Worm (Caenorhabditis elegans): Measurements from ENCODE around the gene C53B7.3.

DNA sequence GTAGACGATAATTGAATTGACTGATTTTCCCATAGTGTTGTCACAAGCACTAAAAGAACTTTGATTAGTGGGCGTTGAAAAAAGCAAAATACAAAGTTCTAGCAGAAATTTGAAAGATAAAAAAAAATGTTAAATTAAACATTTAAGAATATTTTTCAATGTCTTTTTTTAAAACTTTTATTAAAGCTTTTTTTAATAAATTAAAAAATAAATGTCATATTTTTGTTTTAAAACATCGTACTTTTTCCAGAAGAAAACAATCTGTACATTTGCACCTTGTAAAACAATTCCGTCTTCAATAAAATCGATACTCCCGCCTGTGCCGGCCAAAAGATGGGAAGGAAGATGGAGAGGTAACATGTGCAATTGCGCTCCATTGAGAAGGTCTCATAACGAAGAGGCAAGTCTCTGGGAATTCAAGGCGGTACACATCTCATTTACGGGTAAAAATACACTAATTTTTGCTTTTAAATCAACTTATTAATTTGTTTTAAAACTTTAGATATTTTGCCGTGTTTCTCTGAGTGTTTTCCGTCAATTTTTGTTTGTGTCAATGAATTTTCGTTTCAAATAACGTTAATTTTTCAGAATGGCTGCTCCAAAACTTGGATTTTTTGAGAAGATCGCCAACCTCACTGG lies 3.8 kb upstream of the C53B7.3 start, which contains the start of the genes glr-6 and asg-2:
- no peak for TF ChIP-seq hnd-1 (tag; optimal IDR thresholded peaks at IDR 0.05)
- no peak for TF ChIP-seq flt-1 (GFP tag; IDR thresholded peaks at IDR 0.05)
- no peak for TF ChIP-seq ama-1 (optimal IDR thresholded peaks at IDR 0.05)
- TF ChIP-seq sea-1 (GFP tag; conservative IDR thresholded peaks at IDR 0.05) = no peak
- no peak for TF ChIP-seq ceh-13 (GFP tag; optimal IDR thresholded peaks at IDR 0.05)
- TF ChIP-seq tbx-37 (GFP tag; conservative IDR thresholded peaks at IDR 0.05) = no peak
- TF ChIP-seq F13C5.2 (tag; optimal IDR thresholded peaks at IDR 0.05) = peak; percentile 42
- TF ChIP-seq pes-1 (GFP tag; IDR thresholded peaks at IDR 0.05) = no peak
- no peak for TF ChIP-seq ceh-36 (tag; optimal IDR thresholded peaks at IDR 0.05)
- no peak for TF ChIP-seq tbx-11 (GFP tag; IDR thresholded peaks at IDR 0.05)
- no peak for TF ChIP-seq aly-1 (tag; optimal IDR thresholded peaks at IDR 0.05)
- no peak for TF ChIP-seq scrt-1 (GFP tag; IDR thresholded peaks at IDR 0.05)

All from whole organism, early embryonic.